Fruit fly (Drosophila melanogaster) whole organism, pupa: ENCODE measurements around the gene CAH9.

Source experiments
- CG13204 ChIP-seq: fragments of 200-800 bp; sonication (Bioruptor generic); optimal IDR thresholded peaks from 2 replicates; lab custom pipeline; 2018; ENCODE audit warnings: missing biosample characterization, mild to moderate bottlenecking, missing genetic modification characterization, moderate library complexity
- CG14655 ChIP-seq: fragments of 200-800 bp; sonication (Bioruptor generic); optimal IDR thresholded peaks from 3 replicates; lab custom pipeline; 2017; ENCODE audit warnings: mild to moderate bottlenecking, missing biosample characterization, missing genetic modification reagents, missing genetic modification characterization
- CG4496 ChIP-seq: fragments of 200-800 bp; sonication (Bioruptor generic); IDR thresholded peaks from 3 replicates; pipeline ENCODE4 v1.3.6; 2022; ENCODE audit warnings: missing biosample characterization, missing genetic modification characterization
- CG9948 ChIP-seq: fragments of 200-800 bp; sonication (Bioruptor generic); optimal IDR thresholded peaks from 2 replicates; lab custom pipeline; 2018; ENCODE audit warnings: missing biosample characterization, mild to moderate bottlenecking, missing genetic modification characterization, moderate library complexity
- D1 ChIP-seq: fragments of 200-800 bp; sonication (Bioruptor generic); optimal IDR thresholded peaks from 2 replicates; lab custom pipeline; 2018; ENCODE audit warnings: missing biosample characterization, mild to moderate bottlenecking, missing genetic modification characterization, moderate library complexity
- Ets98B ChIP-seq: fragments of 200-800 bp; sonication (Bioruptor generic); IDR thresholded peaks from 2 replicates; pipeline ENCODE4 v1.3.6; 2022; ENCODE audit warnings: missing biosample characterization, missing genetic modification characterization
- Pif1A ChIP-seq: fragments of 200-800 bp; sonication (Bioruptor generic); optimal IDR thresholded peaks from 3 replicates; lab custom pipeline; 2016; ENCODE audit warnings: missing biosample characterization, missing genetic modification characterization
- rn ChIP-seq: fragments of 200-800 bp; sonication (Bioruptor generic); IDR thresholded peaks from 2 replicates; pipeline ENCODE4 v1.3.6; 2022; ENCODE audit warnings: missing biosample characterization, missing genetic modification characterization

dm6 chr3R:27131408-27131807, 25.4 kb upstream of the CAH9 start:
- TF ChIP-seq rn (GFP tag; lab: Robert Waterston, UW): no peak
- no peak for TF ChIP-seq CG4496
- TF ChIP-seq CG13204 (GFP tag; lab: Kevin White, UChicago): no peak
- no peak for TF ChIP-seq Pif1A (GFP tag; lab: Kevin White, UChicago)
- TF ChIP-seq Ets98B (GFP tag; lab: Robert Waterston, UW): no peak
- TF ChIP-seq CG14655: no peak
- no peak for TF ChIP-seq CG9948 (tag; lab: Kevin White, UChicago)
- no peak for TF ChIP-seq D1 (tag; lab: Kevin White, UChicago)
